Fruit fly (Drosophila melanogaster) whole organism, embryonic: ENCODE data around the gene wisp.

ENCODE experiments used
- BEAF-32 ChIP-seq: fragments of 200-800 bp; sonication (Bioruptor generic); optimal IDR thresholded peaks from 3 replicates; lab custom pipeline; 2017; ENCODE audit warnings: missing biosample characterization, missing genetic modification characterization, mild to moderate bottlenecking, moderate library complexity, missing genetic modification reagents
- CG11504 ChIP-seq: fragments of 200-800 bp; sonication (Bioruptor generic); optimal IDR thresholded peaks from 3 replicates; lab custom pipeline; 2019; ENCODE audit warnings: missing biosample characterization, mild to moderate bottlenecking, missing genetic modification characterization, moderate library complexity
- CG11695 ChIP-seq: fragments of 200-800 bp; sonication (Bioruptor generic); IDR thresholded peaks from 3 replicates; pipeline ENCODE4 v1.3.6; 2022; ENCODE audit warnings: missing biosample characterization, missing genetic modification characterization
- CG13123 ChIP-seq: fragments of 200-800 bp; sonication (Bioruptor generic); optimal IDR thresholded peaks from 2 replicates; lab custom pipeline; 2016; ENCODE audit warnings: missing biosample characterization, missing genetic modification characterization
- CG13424 ChIP-seq: fragments of 200-800 bp; sonication (Bioruptor generic); optimal IDR thresholded peaks from 2 replicates; lab custom pipeline; 2019; ENCODE audit warnings: missing biosample characterization, mild to moderate bottlenecking, missing genetic modification characterization, moderate library complexity
- CG15696 ChIP-seq: fragments of 200-800 bp; sonication (Bioruptor generic); optimal IDR thresholded peaks from 2 replicates; lab custom pipeline; 2019; ENCODE audit warnings: missing biosample characterization, mild to moderate bottlenecking, missing genetic modification characterization, moderate library complexity
- CG17186 ChIP-seq: fragments of 200-800 bp; sonication (Bioruptor generic); optimal IDR thresholded peaks from 3 replicates; lab custom pipeline; 2017; ENCODE audit warnings: missing biosample characterization, missing genetic modification reagents, missing genetic modification characterization
- CG17612 ChIP-seq: fragments of 200-800 bp; sonication (Bioruptor generic); IDR thresholded peaks from 2 replicates; pipeline ENCODE4 v1.3.6; 2022; ENCODE audit warnings: missing biosample characterization, missing genetic modification characterization
- CG2875 ChIP-seq: fragments of 200-800 bp; sonication (Bioruptor generic); optimal IDR thresholded peaks from 2 replicates; lab custom pipeline; 2017; ENCODE audit warnings: missing biosample characterization, mild to moderate bottlenecking, missing genetic modification characterization, missing genetic modification reagents
- CG30431 ChIP-seq: fragments of 200-800 bp; sonication (Bioruptor generic); optimal IDR thresholded peaks from 2 replicates; lab custom pipeline; 2017; ENCODE audit warnings: missing biosample characterization, missing genetic modification characterization
- CG31224 ChIP-seq: fragments of 200-800 bp; sonication (Bioruptor generic); IDR thresholded peaks from 2 replicates; pipeline ENCODE4 v1.3.6; 2022; ENCODE audit warnings: missing biosample characterization, missing genetic modification characterization
- CG31365 ChIP-seq: fragments of 200-800 bp; sonication (Bioruptor generic); optimal IDR thresholded peaks from 2 replicates; lab custom pipeline; 2018; ENCODE audit warnings: missing biosample characterization, mild to moderate bottlenecking, missing genetic modification characterization
- CG31441 ChIP-seq: fragments of 200-800 bp; sonication (Bioruptor generic); IDR thresholded peaks from 2 replicates; pipeline ENCODE4 v1.3.6; 2022; ENCODE audit warnings: missing biosample characterization, missing genetic modification characterization
- CG32532 ChIP-seq: fragments of 200-800 bp; sonication (Bioruptor generic); IDR thresholded peaks from 2 replicates; pipeline ENCODE4 v1.3.6; 2022; ENCODE audit warnings: missing biosample characterization, missing genetic modification characterization
- CG33213 ChIP-seq: fragments of 200-800 bp; sonication (Bioruptor generic); optimal IDR thresholded peaks from 3 replicates; lab custom pipeline; 2016; ENCODE audit warnings: missing biosample characterization, missing genetic modification characterization
- CG34376 ChIP-seq: fragments of 200-800 bp; sonication (Bioruptor generic); optimal IDR thresholded peaks from 2 replicates; lab custom pipeline; 2018; ENCODE audit warnings: missing biosample characterization, mild to moderate bottlenecking, missing genetic modification characterization
- CG3847 ChIP-seq: fragments of 200-800 bp; sonication (Bioruptor generic); IDR thresholded peaks from 2 replicates; pipeline ENCODE4 v1.3.6; 2022; ENCODE audit warnings: missing biosample characterization, missing genetic modification characterization
- CG42726 ChIP-seq: fragments of 200-800 bp; sonication (Bioruptor generic); IDR thresholded peaks from 2 replicates; pipeline ENCODE4 v1.3.6; 2022; ENCODE audit warnings: missing biosample characterization, missing genetic modification characterization; ENCODE audit not compliant: partially characterized antibody
- CG6254 ChIP-seq: fragments of 200-800 bp; sonication (Bioruptor generic); optimal IDR thresholded peaks from 3 replicates; lab custom pipeline; 2017; ENCODE audit warnings: mild to moderate bottlenecking, missing biosample characterization, missing genetic modification reagents, missing genetic modification characterization
- CG6854 ChIP-seq: fragments of 200-800 bp; sonication (Bioruptor generic); optimal IDR thresholded peaks from 3 replicates; lab custom pipeline; 2017; ENCODE audit warnings: missing biosample characterization, mild to moderate bottlenecking, missing genetic modification characterization
- CG7786 ChIP-seq: fragments of 200-800 bp; sonication (Bioruptor generic); optimal IDR thresholded peaks from 2 replicates; lab custom pipeline; 2016; ENCODE audit warnings: missing biosample characterization, missing genetic modification characterization
- CkIIα-i1 ChIP-seq: fragments of 200-800 bp; sonication (Bioruptor generic); IDR thresholded peaks from 2 replicates; pipeline ENCODE4 v1.3.6; 2022; ENCODE audit warnings: missing biosample characterization, missing genetic modification characterization
- Deaf1 ChIP-seq: fragments of 200-800 bp; optimal IDR thresholded peaks from 3 replicates; lab custom pipeline; 2019; ENCODE audit warnings: missing biosample characterization, mild to moderate bottlenecking, missing genetic modification characterization, moderate library complexity
- Doc2 ChIP-seq: fragments of 200-800 bp; sonication (Bioruptor generic); IDR thresholded peaks from 2 replicates; pipeline ENCODE4 v1.3.6; 2022; ENCODE audit warnings: missing biosample characterization, missing genetic modification characterization
- Elba2 ChIP-seq: fragments of 200-800 bp; sonication (Bioruptor generic); optimal IDR thresholded peaks from 3 replicates; lab custom pipeline; 2016; ENCODE audit warnings: missing biosample characterization, missing genetic modification characterization
- Gug ChIP-seq: fragments of 200-800 bp; sonication (Bioruptor generic); IDR thresholded peaks from 4 replicates; pipeline ENCODE4 v1.3.6; 2022; ENCODE audit warnings: missing biosample characterization, missing genetic modification characterization
- Hand ChIP-seq: fragments of 200-800 bp; sonication (Bioruptor generic); optimal IDR thresholded peaks from 2 replicates; lab custom pipeline; 2017; ENCODE audit warnings: mild to moderate bottlenecking, missing biosample characterization, missing genetic modification reagents, missing genetic modification characterization
- Hmr ChIP-seq: fragments of 200-800 bp; sonication (Bioruptor generic); optimal IDR thresholded peaks from 3 replicates; lab custom pipeline; 2017; ENCODE audit warnings: mild to moderate bottlenecking, missing biosample characterization, missing genetic modification reagents, missing genetic modification characterization
- Hr3 ChIP-seq: fragments of 200-800 bp; sonication (Bioruptor generic); optimal IDR thresholded peaks from 3 replicates; lab custom pipeline; 2016; ENCODE audit warnings: missing biosample characterization, missing genetic modification characterization
- Sox102F ChIP-seq: fragments of 200-800 bp; sonication (Bioruptor generic); optimal IDR thresholded peaks from 2 replicates; lab custom pipeline; 2018; ENCODE audit warnings: missing biosample characterization, mild to moderate bottlenecking, missing genetic modification characterization, moderate library complexity
- al ChIP-seq: fragments of 200-800 bp; sonication (Bioruptor generic); IDR thresholded peaks from 2 replicates; pipeline ENCODE4 v1.3.6; 2022; ENCODE audit warnings: missing biosample characterization, missing genetic modification characterization
- amos ChIP-seq: fragments of 200-800 bp; sonication (Bioruptor generic); IDR thresholded peaks from 2 replicates; pipeline ENCODE4 v1.3.6; 2022; ENCODE audit warnings: missing biosample characterization, missing genetic modification characterization; ENCODE audit not compliant: partially characterized antibody
- bbx ChIP-seq: fragments of 200-800 bp; sonication (Bioruptor generic); IDR thresholded peaks from 2 replicates; pipeline ENCODE4 v1.3.6; 2022; ENCODE audit warnings: missing biosample characterization, missing genetic modification characterization; ENCODE audit not compliant: partially characterized antibody
- dmrt11E ChIP-seq: fragments of 200-800 bp; sonication (Bioruptor generic); optimal IDR thresholded peaks from 3 replicates; lab custom pipeline; 2018; ENCODE audit warnings: missing biosample characterization, mild to moderate bottlenecking, missing genetic modification characterization, moderate library complexity
- fd64A ChIP-seq: fragments of 200-800 bp; sonication (Bioruptor generic); optimal IDR thresholded peaks from 3 replicates; lab custom pipeline; 2018; ENCODE audit warnings: missing biosample characterization, mild to moderate bottlenecking, missing genetic modification characterization
- ham ChIP-seq: fragments of 200-800 bp; sonication (Bioruptor generic); IDR thresholded peaks from 2 replicates; pipeline ENCODE4 v1.3.6; 2022; ENCODE audit warnings: missing biosample characterization, missing genetic modification characterization
- hth ChIP-seq: fragments of >200 bp; optimal IDR thresholded peaks from 2 replicates; lab custom pipeline; 2017; ENCODE audit warnings: inconsistent platforms
- insv ChIP-seq, 2 experiments: fragments of 200-800 bp; sonication (Bioruptor generic); optimal IDR thresholded peaks; 3 replicates each; lab custom pipeline; 2016 to 2018; ENCODE audit warnings: missing biosample characterization in 2 of 2, missing genetic modification characterization in 2 of 2
- kni ChIP-seq: fragments of 200-800 bp; sonication (Bioruptor generic); optimal IDR thresholded peaks from 3 replicates; lab custom pipeline; 2017; ENCODE audit warnings: mild to moderate bottlenecking, missing biosample characterization, missing genetic modification reagents, missing genetic modification characterization
- onecut ChIP-seq: fragments of 200-800 bp; sonication (Bioruptor generic); IDR thresholded peaks from 2 replicates; pipeline ENCODE4 v1.3.6; 2022; ENCODE audit warnings: missing biosample characterization, missing genetic modification characterization
- rib ChIP-seq: fragments of 200-800 bp; sonication (Bioruptor generic); IDR thresholded peaks from 2 replicates; pipeline ENCODE4 v1.3.6; 2022; ENCODE audit warnings: missing biosample characterization, missing genetic modification characterization
- sd ChIP-seq: fragments of 200-800 bp; sonication (Bioruptor generic); optimal IDR thresholded peaks from 3 replicates; lab custom pipeline; 2018; ENCODE audit warnings: missing biosample characterization, mild to moderate bottlenecking, missing genetic modification characterization, moderate library complexity
- shn ChIP-seq: fragments of 200-800 bp; sonication (Bioruptor generic); optimal IDR thresholded peaks from 3 replicates; lab custom pipeline; 2016; ENCODE audit warnings: missing biosample characterization, missing genetic modification characterization
- sima ChIP-seq: fragments of 200-800 bp; sonication (Bioruptor generic); optimal IDR thresholded peaks from 2 replicates; lab custom pipeline; 2016; ENCODE audit warnings: missing biosample characterization, missing genetic modification characterization
- slbo ChIP-seq: fragments of 200-800 bp; sonication (Bioruptor generic); IDR thresholded peaks from 2 replicates; pipeline ENCODE4 v1.3.6; 2022; ENCODE audit warnings: missing biosample characterization, missing genetic modification characterization
- stwl ChIP-seq: fragments of 200-800 bp; sonication (Bioruptor generic); optimal IDR thresholded peaks from 3 replicates; lab custom pipeline; 2018; ENCODE audit warnings: missing biosample characterization, mild to moderate bottlenecking, missing genetic modification characterization, moderate library complexity
- tap ChIP-seq: fragments of 200-800 bp; optimal IDR thresholded peaks from 3 replicates; lab custom pipeline; 2019; ENCODE audit warnings: missing biosample characterization, mild to moderate bottlenecking, missing genetic modification characterization, moderate library complexity
- ttk ChIP-seq: fragments of 200-800 bp; sonication (Bioruptor generic); IDR thresholded peaks from 2 replicates; pipeline ENCODE4 v2.1.2; 2022; ENCODE audit warnings: missing biosample characterization, missing genetic modification characterization
- vnd ChIP-seq: fragments of 200-800 bp; sonication (Bioruptor generic); IDR thresholded peaks from 3 replicates; pipeline ENCODE4 v1.3.6; 2022; ENCODE audit warnings: missing biosample characterization, missing genetic modification characterization; ENCODE audit not compliant: partially characterized antibody
- yki ChIP-seq: fragments of >200 bp; optimal IDR thresholded peaks from 3 replicates; lab custom pipeline; 2018
- zen ChIP-seq: fragments of 200-800 bp; sonication (Bioruptor generic); optimal IDR thresholded peaks from 3 replicates; lab custom pipeline; 2018; ENCODE audit warnings: missing biosample characterization, mild to moderate bottlenecking, missing genetic modification characterization, moderate library complexity

wisp gene

DNA sequence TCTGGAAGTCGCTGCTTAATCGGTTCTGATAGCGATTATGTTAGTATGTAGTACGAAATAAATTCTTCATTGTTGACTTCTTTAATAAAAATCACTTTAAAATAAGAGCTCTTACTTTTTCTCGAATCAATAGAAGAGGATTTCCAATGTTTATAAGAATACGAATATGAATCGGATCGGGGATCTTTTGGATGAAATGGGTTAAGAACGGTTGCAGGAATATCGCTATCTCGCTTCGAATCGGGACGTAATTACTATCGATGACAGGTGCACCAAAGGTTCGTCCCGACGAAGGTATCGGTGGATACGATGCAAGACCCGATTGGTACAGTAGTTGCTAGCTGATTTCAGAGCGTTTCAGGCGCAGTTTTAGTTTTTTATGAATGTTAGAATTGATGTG is at the start of gene wisp:
Gene wisp, plus strand, starts transcription at position 301 of the 400 bp plus-strand sequence.
- TF ChIP-seq CG15696 (tag; lab: Kevin White, UChicago) (no peak), ttk (GFP tag; lab: Robert Waterston, UW) (no peak), CG31365 (tag; lab: Kevin White, UChicago) (no peak), Hmr (GFP tag; lab: Kevin White, UChicago) (no peak), CG17612 (GFP tag; lab: Robert Waterston, UW) (no peak), CG17186 (no peak), sima (no peak), CG6854 (GFP tag; lab: Kevin White, UChicago) (no peak), CG11504 (tag; lab: Kevin White, UChicago) (no peak), bbx (GFP tag; lab: Robert Waterston, UW) (no peak), CG7786 (no peak), BEAF-32 (GFP tag; lab: Kevin White, UChicago) (peak; percentile 21), Deaf1 (tag; lab: Kevin White, UChicago) (no peak), kni (GFP tag; lab: Kevin White, UChicago) (no peak), rib (no peak), CG33213 (GFP tag; lab: Kevin White, UChicago) (no peak), slbo (GFP tag; lab: Robert Waterston, UW) (no peak), CG13123 (GFP tag; lab: Kevin White, UChicago) (no peak), Gug (GFP tag; lab: Robert Waterston, UW) (no peak), shn (GFP tag; lab: Kevin White, UChicago) (no peak), CG31441 (GFP tag; lab: Robert Waterston, UW) (no peak), CG3847 (GFP tag; lab: Robert Waterston, UW) (no peak), Sox102F (GFP tag; lab: Kevin White, UChicago) (no peak), amos (peak; percentile 37; the same call in 1 of the 2 replicates), zen (peak; percentile 19), onecut (no peak)
- TF ChIP-seq, all 482 proteins: peak for 3

DNA sequence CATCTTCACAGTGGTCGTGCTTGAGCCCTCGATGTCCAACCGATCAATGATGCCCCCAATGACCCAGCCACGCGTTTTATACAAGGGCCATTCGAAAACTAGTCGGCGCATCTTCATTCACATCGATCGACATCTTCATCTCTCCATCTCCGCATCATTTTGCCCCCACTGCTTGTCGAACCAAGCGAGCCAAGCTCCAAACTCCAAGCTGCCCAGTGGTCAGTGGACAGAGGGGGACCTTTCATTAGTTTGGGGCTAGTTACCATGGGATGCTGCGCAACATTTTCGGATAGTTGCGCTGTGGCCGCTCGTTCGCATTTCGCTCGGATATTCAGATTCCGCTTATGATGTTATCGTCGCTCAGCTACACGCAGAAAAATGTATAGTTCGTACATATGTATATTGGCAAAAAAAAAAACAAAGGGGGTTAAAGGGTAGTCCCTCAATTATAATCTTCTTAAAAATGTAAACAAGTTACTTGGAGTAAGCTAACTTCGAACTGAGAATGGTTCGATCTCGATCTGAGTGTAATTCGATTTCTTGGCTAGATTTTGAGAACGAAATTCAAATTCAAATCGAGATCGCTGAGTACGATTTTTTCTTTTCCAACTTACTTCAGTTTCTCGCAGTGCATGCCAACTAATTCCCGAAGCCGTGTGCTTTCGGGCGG is 47.6 kb upstream of the wisp start, which contains the start of gene CG15740:
Gene CG15740, minus strand, starts transcription at position 51 of the 670 bp plus-strand sequence.
- TF ChIP-seq hth (lab: Kevin White, UChicago), result no peak
- TF ChIP-seq insv (GFP tag; optimal IDR thresholded peaks at IDR 0.05; lab: Kevin White, UChicago), result no peak
- TF ChIP-seq CG42726 (GFP tag; lab: Robert Waterston, UW), result no peak
- TF ChIP-seq Hr3 (GFP tag; lab: Kevin White, UChicago), result peak; percentile 13
- TF ChIP-seq CG6254 (GFP tag; lab: Kevin White, UChicago), result no peak
- no peak for TF ChIP-seq Elba2 (GFP tag; lab: Kevin White, UChicago)
- TF ChIP-seq CG13424 (tag; lab: Kevin White, UChicago), result peak; percentile 38
- TF ChIP-seq vnd (GFP tag; lab: Robert Waterston, UW), result no peak
- no peak for TF ChIP-seq CG34376
- no peak for TF ChIP-seq yki (lab: Kevin White, UChicago)
- no peak for TF ChIP-seq stwl (tag; lab: Kevin White, UChicago)
- no peak for TF ChIP-seq CkIIα-i1 (GFP tag; lab: Robert Waterston, UW)
- 0 out of 2 replicates have a peak, but pooled peaks have one; percentile 20 for TF ChIP-seq al (GFP tag; lab: Robert Waterston, UW)
- no peak for TF ChIP-seq CG30431 (GFP tag; lab: Kevin White, UChicago)
- peak; percentile 51; the same call in 1 of the 2 replicates for TF ChIP-seq CG32532 (GFP tag; lab: Robert Waterston, UW)
- no peak for TF ChIP-seq dmrt11E (tag; lab: Kevin White, UChicago)
- no peak for TF ChIP-seq CG31224 (GFP tag; lab: Robert Waterston, UW)
- no peak for TF ChIP-seq sd (tag; lab: Kevin White, UChicago)
- TF ChIP-seq CG11695, result 0 out of 3 replicates have a peak, but pooled peaks have one; percentile 55
- no peak for TF ChIP-seq Hand
- TF ChIP-seq ham (GFP tag; lab: Robert Waterston, UW), result no peak
- no peak for TF ChIP-seq CG2875 (GFP tag; lab: Kevin White, UChicago)
- TF ChIP-seq tap, result no peak
- no peak for TF ChIP-seq fd64A (GFP tag; lab: Kevin White, UChicago)
- TF ChIP-seq Doc2 (GFP tag; lab: Robert Waterston, UW), result no peak
- no peak for TF ChIP-seq amos
